Worm (Caenorhabditis elegans): Measurements from ENCODE around the gene W04E12.3.

ce11 chrV:19755260-19755659, 13.5 kb downstream of the W04E12.3 start, which contains the start of gene clec-50:
- no peak for TF ChIP-seq flt-1 (GFP tag; IDR thresholded peaks at IDR 0.05)
- no peak for TF ChIP-seq ref-1 (GFP tag; conservative IDR thresholded peaks at IDR 0.05)
- no peak for TF ChIP-seq T22C8.4 (GFP tag; IDR thresholded peaks at IDR 0.05)
- no peak for TF ChIP-seq cog-1 (tag; optimal IDR thresholded peaks at IDR 0.05)
- TF ChIP-seq ztf-29 (GFP tag; IDR thresholded peaks at IDR 0.05): no peak
- no peak for TF ChIP-seq med-1 (GFP tag; optimal IDR thresholded peaks at IDR 0.05; ENCODE audit: insufficient read depth)
- no peak for TF ChIP-seq tab-1 (GFP tag; IDR thresholded peaks at IDR 0.05)
